Worm (Caenorhabditis elegans) whole organism, early embryonic: ENCODE data around the gene K09B11.5.

Experiments used
- B0310.2 ChIP-seq: sonication (generic microtip); optimal IDR thresholded peaks from 2 replicates; lab custom pipeline; 2016; ENCODE audit warnings: mild to moderate bottlenecking, missing genetic modification characterization, missing compliant biosample characterization
- F13C5.2 ChIP-seq: sonication (generic microtip); optimal IDR thresholded peaks from 2 replicates; lab custom pipeline; 2017; ENCODE audit warnings: mild to moderate bottlenecking, missing genetic modification characterization, inconsistent platforms, missing compliant biosample characterization
- aly-1 ChIP-seq: sonication (generic microtip); optimal IDR thresholded peaks from 2 replicates; lab custom pipeline; 2016; ENCODE audit warnings: missing genetic modification characterization, missing compliant biosample characterization
- ama-1 ChIP-seq: fragments of 150-350 bp; optimal IDR thresholded peaks from 2 replicates; lab custom pipeline; 2014
- ceh-13 ChIP-seq: fragments of 200-800 bp; sonication (Bioruptor generic); optimal IDR thresholded peaks from 2 replicates; lab custom pipeline; 2018; ENCODE audit warnings: mild to moderate bottlenecking, missing genetic modification characterization, missing compliant biosample characterization
- ceh-36 ChIP-seq: sonication (generic microtip); optimal IDR thresholded peaks from 2 replicates; lab custom pipeline; 2016; ENCODE audit warnings: missing genetic modification characterization, inconsistent platforms, missing compliant biosample characterization
- ets-7 ChIP-seq: sonication (generic microtip); optimal IDR thresholded peaks from 2 replicates; lab custom pipeline; 2016; ENCODE audit warnings: missing genotype, missing genetic modification characterization, missing compliant biosample characterization
- flt-1 ChIP-seq: fragments of 200-800 bp; sonication (Bioruptor generic); IDR thresholded peaks from 2 replicates; pipeline ENCODE4 v1.3.6; 2022; ENCODE audit warnings: missing genetic modification characterization, missing compliant biosample characterization
- hmbx-1 ChIP-seq: sonication (generic microtip); optimal IDR thresholded peaks from 2 replicates; lab custom pipeline; 2016; ENCODE audit warnings: mild to moderate bottlenecking, missing genetic modification characterization, missing compliant biosample characterization
- hmg-4 ChIP-seq: fragments of 200-800 bp; sonication (Bioruptor generic); optimal IDR thresholded peaks from 2 replicates; lab custom pipeline; 2018; ENCODE audit warnings: mild to moderate bottlenecking, missing genetic modification characterization, missing compliant biosample characterization
- hnd-1 ChIP-seq: sonication (generic microtip); optimal IDR thresholded peaks from 2 replicates; lab custom pipeline; 2016; ENCODE audit warnings: missing genetic modification characterization, missing compliant biosample characterization
- pes-1 ChIP-seq: fragments of 200-800 bp; sonication (Bioruptor generic); IDR thresholded peaks from 2 replicates; pipeline ENCODE4 v1.3.6; 2022; ENCODE audit warnings: missing genetic modification reagents, missing genetic modification characterization, missing compliant biosample characterization
- scrt-1 ChIP-seq: fragments of 200-800 bp; sonication (Bioruptor generic); IDR thresholded peaks from 2 replicates; pipeline ENCODE4 v1.3.6; 2022; ENCODE audit warnings: missing genetic modification characterization, missing compliant biosample characterization
- sea-1 ChIP-seq: fragments of 200-800 bp; sonication (Bioruptor generic); conservative IDR thresholded peaks from 2 replicates; pipeline ENCODE4 v1.3.6; 2022; ENCODE audit warnings: missing genetic modification characterization, missing compliant biosample characterization
- tbx-11 ChIP-seq: fragments of 200-800 bp; sonication (Bioruptor generic); IDR thresholded peaks from 2 replicates; pipeline ENCODE4 v1.3.6; 2022; ENCODE audit warnings: missing genetic modification characterization, missing compliant biosample characterization
- tbx-37 ChIP-seq: fragments of 200-800 bp; sonication (Bioruptor generic); conservative IDR thresholded peaks from 2 replicates; pipeline ENCODE4 v1.3.6; 2022; ENCODE audit warnings: missing genetic modification reagents, missing genetic modification characterization, missing compliant biosample characterization
- tra-4 ChIP-seq: sonication (generic microtip); optimal IDR thresholded peaks from 2 replicates; lab custom pipeline; 2017; ENCODE audit warnings: missing genetic modification characterization, missing compliant biosample characterization

The K09B11.5 gene

ce11 chrIV:13430137-13430536, 3.7 kb downstream of the K09B11.5 start:
- 0 out of 2 replicates have a peak, but pooled peaks have one; percentile 16 for TF ChIP-seq tbx-37 (GFP tag; lab: Robert Waterston, UW)
- 0 out of 2 replicates have a peak, but pooled peaks have one; percentile 10 for TF ChIP-seq pes-1

ce11 chrIV:13429240-13429639, 4.6 kb downstream of the K09B11.5 start, which contains the start of gene K09B11.4:
K09B11.4 (plus strand) TSS chrIV:13429540.
- TF ChIP-seq flt-1 (no peak), pes-1 (no peak), aly-1 (tag; lab: Kevin White, UChicago) (no peak), hmg-4 (GFP tag; lab: Kevin White, UChicago) (no peak), hnd-1 (tag; lab: Kevin White, UChicago) (no peak), tbx-11 (GFP tag; lab: Robert Waterston, UW) (no peak), ama-1 (no peak), B0310.2 (tag; lab: Kevin White, UChicago) (no peak), F13C5.2 (tag; lab: Kevin White, UChicago) (no peak), tra-4 (tag; lab: Kevin White, UChicago) (no peak), sea-1 (GFP tag; lab: Robert Waterston, UW) (no peak), ceh-13 (GFP tag; lab: Kevin White, UChicago) (no peak), ceh-36 (tag; lab: Kevin White, UChicago) (no peak), tbx-37 (GFP tag; lab: Robert Waterston, UW) (no peak), hmbx-1 (tag; lab: Kevin White, UChicago) (no peak), ets-7 (tag; lab: Kevin White, UChicago) (no peak), scrt-1 (no peak)

- TF ChIP-seq flt-1 = no peak
- no peak for TF ChIP-seq hmbx-1 (tag; lab: Kevin White, UChicago)
- no peak for TF ChIP-seq B0310.2 (tag; lab: Kevin White, UChicago)
Observed at ce11 chrIV:13422200-13422599, 11.6 kb downstream of the K09B11.5 start, which contains the start of gene nol-9. nol-9 (plus strand) TSS chrIV:13422500.

ce11 chrIV:13415739-13416271, 18.0 kb downstream of the K09B11.5 start, which contains the start of the genes pik-1 and aptf-2:
pik-1 (plus strand) TSS chrIV:13416041.
aptf-2 (minus strand) TSS chrIV:13416051.
- TF ChIP-seq hmbx-1 (tag; lab: Kevin White, UChicago) (no peak), hmg-4 (GFP tag; lab: Kevin White, UChicago) (no peak), flt-1 (no peak), aly-1 (tag; lab: Kevin White, UChicago) (no peak), ets-7 (tag; lab: Kevin White, UChicago) (no peak), sea-1 (GFP tag; lab: Robert Waterston, UW) (no peak)

- TF ChIP-seq tbx-37 (GFP tag; lab: Robert Waterston, UW) = no peak
- TF ChIP-seq tra-4 (tag; lab: Kevin White, UChicago) = no peak
- TF ChIP-seq hmbx-1 (tag; lab: Kevin White, UChicago) = no peak
- no peak for TF ChIP-seq aly-1 (tag; lab: Kevin White, UChicago)
- TF ChIP-seq pes-1 = no peak
- TF ChIP-seq flt-1 = no peak
- no peak for TF ChIP-seq scrt-1
- TF ChIP-seq B0310.2 (tag; lab: Kevin White, UChicago) = no peak
- no peak for TF ChIP-seq tbx-11 (GFP tag; lab: Robert Waterston, UW)
- TF ChIP-seq ceh-13 (GFP tag; lab: Kevin White, UChicago) = no peak
- no peak for TF ChIP-seq sea-1 (GFP tag; lab: Robert Waterston, UW)
- no peak for TF ChIP-seq ets-7 (tag; lab: Kevin White, UChicago)
- no peak for TF ChIP-seq F13C5.2 (tag; lab: Kevin White, UChicago)
- TF ChIP-seq hmg-4 (GFP tag; lab: Kevin White, UChicago) = no peak
- no peak for TF ChIP-seq ama-1
- no peak for TF ChIP-seq ceh-36 (tag; lab: Kevin White, UChicago)
- no peak for TF ChIP-seq hnd-1 (tag; lab: Kevin White, UChicago)
Observed at ce11 chrIV:13412845-13413383, 20.9 kb downstream of the K09B11.5 start, which contains the start of gene gcl-1. gcl-1 (minus strand) TSS chrIV:13412895.

ce11 chrIV:13408018-13408417, 25.8 kb downstream of the K09B11.5 start, which contains the start of gene Y62E10A.19:
Y62E10A.19 (minus strand) TSS chrIV:13408306.
- no peak for TF ChIP-seq ceh-13 (GFP tag; lab: Kevin White, UChicago)
- no peak for TF ChIP-seq ama-1

ce11 chrIV:13400456-13401364, 33.1 kb downstream of the K09B11.5 start, which contains the start of the genes memi-2 and cyp-31A5:
memi-2 (minus strand) TSS chrIV:13400506.
cyp-31A5 (plus strand) TSS chrIV:13401289.
- no peak for TF ChIP-seq scrt-1

- TF ChIP-seq tbx-11 (GFP tag; lab: Robert Waterston, UW) (no peak), ceh-13 (GFP tag; lab: Kevin White, UChicago) (no peak), hmg-4 (GFP tag; lab: Kevin White, UChicago) (no peak), ceh-36 (tag; lab: Kevin White, UChicago) (no peak), scrt-1 (no peak), aly-1 (tag; lab: Kevin White, UChicago) (no peak), ama-1 (no peak), ets-7 (tag; lab: Kevin White, UChicago) (no peak), B0310.2 (tag; lab: Kevin White, UChicago) (no peak), flt-1 (no peak), hmbx-1 (tag; lab: Kevin White, UChicago) (no peak), F13C5.2 (tag; lab: Kevin White, UChicago) (no peak), tbx-37 (GFP tag; lab: Robert Waterston, UW) (no peak), pes-1 (no peak), hnd-1 (tag; lab: Kevin White, UChicago) (no peak)
Observed at ce11 chrIV:13398728-13399127, 35.1 kb downstream of the K09B11.5 start, which contains the start of gene Y62E10A.13. Y62E10A.13 (minus strand) TSS chrIV:13399053.
